Fruit fly (Drosophila melanogaster) whole organism, embryonic: ENCODE results near the gene Klp67A.

Experiments
- Blimp-1 ChIP-seq: fragments of 200-800 bp; sonication (Bioruptor generic); optimal IDR thresholded peaks from 3 replicates; lab custom pipeline; 2018; ENCODE audit warnings: missing biosample characterization, missing genetic modification characterization, mild to moderate bottlenecking, moderate library complexity, missing genetic modification reagents
- CG10267 ChIP-seq: fragments of 200-800 bp; sonication (Bioruptor generic); optimal IDR thresholded peaks from 2 replicates; lab custom pipeline; 2018; ENCODE audit warnings: missing biosample characterization, mild to moderate bottlenecking, missing genetic modification characterization, moderate library complexity
- CG10321 ChIP-seq: fragments of 200-800 bp; sonication (Bioruptor generic); IDR thresholded peaks from 2 replicates; pipeline ENCODE4 v1.3.6; 2022; ENCODE audit warnings: missing biosample characterization, missing genetic modification characterization
- CG10565 ChIP-seq: fragments of 200-800 bp; sonication (Bioruptor generic); optimal IDR thresholded peaks from 3 replicates; lab custom pipeline; 2016; ENCODE audit warnings: missing biosample characterization, mild to moderate bottlenecking, missing genetic modification characterization
- CG10979 ChIP-seq: fragments of 200-800 bp; sonication (Bioruptor generic); optimal IDR thresholded peaks from 2 replicates; lab custom pipeline; 2018; ENCODE audit warnings: missing biosample characterization, mild to moderate bottlenecking, missing genetic modification characterization, moderate library complexity
- CG13296 ChIP-seq: fragments of 200-800 bp; sonication (Bioruptor generic); optimal IDR thresholded peaks from 3 replicates; lab custom pipeline; 2018; ENCODE audit warnings: missing biosample characterization, mild to moderate bottlenecking, missing genetic modification characterization
- CG13775 ChIP-seq: fragments of 200-800 bp; sonication (Bioruptor generic); optimal IDR thresholded peaks from 3 replicates; lab custom pipeline; 2017; ENCODE audit warnings: missing biosample characterization, mild to moderate bottlenecking, missing genetic modification characterization
- CG13894 ChIP-seq: fragments of 200-800 bp; sonication (Bioruptor generic); optimal IDR thresholded peaks from 3 replicates; lab custom pipeline; 2018; ENCODE audit warnings: missing biosample characterization, mild to moderate bottlenecking, missing genetic modification characterization, moderate library complexity
- CG15514 ChIP-seq: fragments of 200-800 bp; sonication (Bioruptor generic); optimal IDR thresholded peaks from 3 replicates; lab custom pipeline; 2017; ENCODE audit warnings: missing biosample characterization, missing genetic modification characterization, mild to moderate bottlenecking, moderate library complexity, missing genetic modification reagents
- CG1603 ChIP-seq: fragments of 200-800 bp; sonication (Bioruptor generic); optimal IDR thresholded peaks from 2 replicates; lab custom pipeline; 2019; ENCODE audit warnings: missing biosample characterization, mild to moderate bottlenecking, missing genetic modification characterization, moderate library complexity
- CG1832 ChIP-seq: fragments of 200-800 bp; sonication (Bioruptor generic); optimal IDR thresholded peaks from 2 replicates; lab custom pipeline; 2017; ENCODE audit warnings: missing biosample characterization, mild to moderate bottlenecking, missing genetic modification characterization, inconsistent platforms
- CG2120 ChIP-seq: fragments of 200-800 bp; sonication (Bioruptor generic); optimal IDR thresholded peaks from 3 replicates; lab custom pipeline; 2016; ENCODE audit warnings: missing biosample characterization, missing genetic modification characterization
- CG2875 ChIP-seq: fragments of 200-800 bp; sonication (Bioruptor generic); optimal IDR thresholded peaks from 2 replicates; lab custom pipeline; 2017; ENCODE audit warnings: missing biosample characterization, mild to moderate bottlenecking, missing genetic modification characterization, missing genetic modification reagents
- CG34376 ChIP-seq: fragments of 200-800 bp; sonication (Bioruptor generic); optimal IDR thresholded peaks from 2 replicates; lab custom pipeline; 2018; ENCODE audit warnings: missing biosample characterization, mild to moderate bottlenecking, missing genetic modification characterization
- CG42726 ChIP-seq: fragments of 200-800 bp; sonication (Bioruptor generic); IDR thresholded peaks from 2 replicates; pipeline ENCODE4 v1.3.6; 2022; ENCODE audit warnings: missing biosample characterization, missing genetic modification characterization; ENCODE audit not compliant: partially characterized antibody
- CG4424 ChIP-seq: fragments of 200-800 bp; sonication (Bioruptor generic); optimal IDR thresholded peaks from 3 replicates; lab custom pipeline; 2016; ENCODE audit warnings: missing biosample characterization, missing genetic modification characterization
- CG6254 ChIP-seq: fragments of 200-800 bp; sonication (Bioruptor generic); optimal IDR thresholded peaks from 3 replicates; lab custom pipeline; 2017; ENCODE audit warnings: mild to moderate bottlenecking, missing biosample characterization, missing genetic modification reagents, missing genetic modification characterization
- CG8290 ChIP-seq, 3 experiments: fragments of 200-800 bp; sonication (Bioruptor generic); optimal IDR thresholded peaks; 2 replicates each; lab custom pipeline; 2016 to 2019; ENCODE audit warnings: missing biosample characterization in 3 of 3, missing genetic modification characterization in 3 of 3, mild to moderate bottlenecking in 2 of 3, moderate library complexity in 1 of 3
- CG9797 ChIP-seq: fragments of 200-800 bp; sonication (Bioruptor generic); optimal IDR thresholded peaks from 3 replicates; lab custom pipeline; 2018; ENCODE audit warnings: missing biosample characterization, mild to moderate bottlenecking, missing genetic modification characterization
- Chrac-16 ChIP-seq: fragments of 200-800 bp; sonication (Bioruptor generic); optimal IDR thresholded peaks from 3 replicates; lab custom pipeline; 2016; ENCODE audit warnings: missing biosample characterization, missing genetic modification characterization
- Dll ChIP-seq: fragments of 200-800 bp; sonication (Bioruptor generic); IDR thresholded peaks from 4 replicates; pipeline ENCODE4 v1.3.6; 2022; ENCODE audit warnings: missing biosample characterization, missing genetic modification characterization; ENCODE audit not compliant: partially characterized antibody
- Doc2 ChIP-seq: fragments of 200-800 bp; sonication (Bioruptor generic); IDR thresholded peaks from 2 replicates; pipeline ENCODE4 v1.3.6; 2022; ENCODE audit warnings: missing biosample characterization, missing genetic modification characterization
- Dref ChIP-seq: fragments of 200-800 bp; sonication (Bioruptor generic); IDR thresholded peaks from 2 replicates; pipeline ENCODE4 v1.3.6; 2022; ENCODE audit warnings: missing biosample characterization, missing genetic modification characterization
- H15 ChIP-seq: fragments of 200-800 bp; sonication (Bioruptor generic); IDR thresholded peaks from 3 replicates; pipeline ENCODE4 v1.3.6; 2022; ENCODE audit warnings: missing biosample characterization, missing genetic modification characterization
- HmgZ ChIP-seq: fragments of 200-800 bp; sonication (Bioruptor generic); optimal IDR thresholded peaks from 2 replicates; lab custom pipeline; 2018; ENCODE audit warnings: missing biosample characterization, mild to moderate bottlenecking, missing genetic modification characterization
- YL-1 ChIP-seq: fragments of 200-800 bp; sonication (Bioruptor generic); optimal IDR thresholded peaks from 3 replicates; lab custom pipeline; 2017; ENCODE audit warnings: missing biosample characterization, mild to moderate bottlenecking, missing genetic modification characterization
- amos ChIP-seq: fragments of 200-800 bp; sonication (Bioruptor generic); IDR thresholded peaks from 2 replicates; pipeline ENCODE4 v1.3.6; 2022; ENCODE audit warnings: missing biosample characterization, missing genetic modification characterization; ENCODE audit not compliant: partially characterized antibody
- bsh ChIP-seq, 2 experiments: fragments of 200-800 bp; sonication (Bioruptor generic); optimal IDR thresholded peaks; 2 replicates each; lab custom pipeline; 2017 to 2018; ENCODE audit warnings: mild to moderate bottlenecking in 2 of 2, missing biosample characterization in 2 of 2, missing genetic modification characterization in 2 of 2, moderate library complexity in 1 of 2
- cwo ChIP-seq: fragments of 200-800 bp; sonication (Bioruptor generic); optimal IDR thresholded peaks from 3 replicates; lab custom pipeline; 2017; ENCODE audit warnings: missing biosample characterization, missing genetic modification characterization, mild to moderate bottlenecking, moderate library complexity, missing genetic modification reagents
- ems ChIP-seq: fragments of 200-800 bp; sonication (Bioruptor generic); optimal IDR thresholded peaks from 3 replicates; lab custom pipeline; 2016; ENCODE audit warnings: missing biosample characterization, missing genetic modification characterization
- gfzf ChIP-seq: fragments of 200-800 bp; sonication (Bioruptor generic); optimal IDR thresholded peaks from 2 replicates; lab custom pipeline; 2016; ENCODE audit warnings: missing biosample characterization, mild to moderate bottlenecking, missing genetic modification characterization, moderate library complexity
- grau ChIP-seq: fragments of 200-800 bp; optimal IDR thresholded peaks from 3 replicates; lab custom pipeline; 2019; ENCODE audit warnings: missing biosample characterization, mild to moderate bottlenecking, missing genetic modification characterization, moderate library complexity
- grn ChIP-seq: fragments of 200-800 bp; sonication (Bioruptor generic); optimal IDR thresholded peaks from 3 replicates; lab custom pipeline; 2017; ENCODE audit warnings: missing biosample characterization, missing genetic modification characterization
- hb ChIP-seq: fragments of 200-800 bp; sonication (Bioruptor generic); IDR thresholded peaks from 3 replicates; pipeline ENCODE4 v1.3.6; 2022; ENCODE audit warnings: missing biosample characterization, missing genetic modification characterization; ENCODE audit not compliant: partially characterized antibody
- hbn ChIP-seq: fragments of 200-800 bp; sonication (Bioruptor generic); IDR thresholded peaks from 2 replicates; pipeline ENCODE4 v1.3.6; 2022; ENCODE audit warnings: missing biosample characterization, missing genetic modification characterization; ENCODE audit not compliant: partially characterized antibody
- lbe ChIP-seq: fragments of 200-800 bp; sonication (Bioruptor generic); optimal IDR thresholded peaks from 2 replicates; lab custom pipeline; 2016; ENCODE audit warnings: missing biosample characterization, mild to moderate bottlenecking, missing genetic modification characterization
- mam ChIP-seq: fragments of 200-800 bp; sonication (Bioruptor generic); optimal IDR thresholded peaks from 3 replicates; lab custom pipeline; 2016; ENCODE audit warnings: missing biosample characterization, missing genetic modification characterization
- mirr ChIP-seq: fragments of 200-800 bp; sonication (Bioruptor generic); optimal IDR thresholded peaks from 3 replicates; lab custom pipeline; 2018; ENCODE audit warnings: missing biosample characterization, mild to moderate bottlenecking, missing genetic modification characterization
- nmo ChIP-seq: fragments of 200-800 bp; sonication (Bioruptor generic); optimal IDR thresholded peaks from 2 replicates; lab custom pipeline; 2018; ENCODE audit warnings: missing biosample characterization, mild to moderate bottlenecking, missing genetic modification characterization, moderate library complexity
- row ChIP-seq: fragments of 200-800 bp; sonication (Bioruptor generic); IDR thresholded peaks from 3 replicates; pipeline ENCODE4 v1.3.6; 2022; ENCODE audit warnings: missing biosample characterization, missing genetic modification characterization
- sens ChIP-seq: fragments of 200-800 bp; sonication (Bioruptor generic); peaks from one replicate; lab custom pipeline; 2016; ENCODE audit warnings: missing biosample characterization, missing genetic modification characterization
- sr ChIP-seq: fragments of 200-800 bp; sonication (Bioruptor generic); IDR thresholded peaks from 3 replicates; pipeline ENCODE4 v1.3.6; 2022; ENCODE audit warnings: missing biosample characterization, missing genetic modification characterization
- stc ChIP-seq: fragments of 200-800 bp; sonication (Bioruptor generic); IDR thresholded peaks from 2 replicates; pipeline ENCODE4 v1.3.6; 2022; ENCODE audit warnings: missing biosample characterization, missing genetic modification characterization
- sug ChIP-seq: fragments of 200-800 bp; optimal IDR thresholded peaks from 2 replicates; lab custom pipeline; 2019; ENCODE audit warnings: missing biosample characterization, mild to moderate bottlenecking, missing genetic modification characterization, moderate library complexity
- twi ChIP-seq: fragments of 200-800 bp; optimal IDR thresholded peaks from 2 replicates; lab custom pipeline; 2019; ENCODE audit warnings: missing biosample characterization, mild to moderate bottlenecking, missing genetic modification characterization, moderate library complexity
- vvl ChIP-seq: fragments of 200-800 bp; sonication (Bioruptor generic); IDR thresholded peaks from 2 replicates; pipeline ENCODE4 v1.3.6; 2022; ENCODE audit warnings: missing biosample characterization, missing genetic modification characterization
- zf30C ChIP-seq: fragments of 200-800 bp; sonication (Bioruptor generic); optimal IDR thresholded peaks from 3 replicates; lab custom pipeline; 2018; ENCODE audit warnings: missing biosample characterization, mild to moderate bottlenecking, missing genetic modification characterization

The Klp67A gene

dm6 chr3L:9361894-9362293, 5.0 kb downstream of the Klp67A start, which contains the start of gene CG34456:
Gene CG34456 (plus strand): TSS chr3L:9362108.
- TF ChIP-seq CG1832 (GFP tag; lab: Kevin White, UChicago): no peak
- peak; percentile 9 for TF ChIP-seq sug
- peak; percentile 2 for TF ChIP-seq CG13894 (tag; lab: Kevin White, UChicago)
- TF ChIP-seq Dref (GFP tag; lab: Robert Waterston, UW): no peak
- TF ChIP-seq CG13296 (GFP tag; lab: Kevin White, UChicago): peak; percentile 26
- TF ChIP-seq CG34376: peak; percentile 25

- TF ChIP-seq ems (GFP tag; lab: Kevin White, UChicago) (no peak), Chrac-16 (no peak), lbe (GFP tag; lab: Kevin White, UChicago) (peak; percentile 5), CG4424 (no peak), amos (0 out of 2 replicates have a peak, but pooled peaks have one; percentile 24), CG2120 (GFP tag; lab: Kevin White, UChicago) (peak; percentile 30), row (peak; percentile 48; the same call in 2 of the 3 replicates), hb (GFP tag; lab: Robert Waterston, UW) (no peak), CG9797 (peak; percentile 49), mam (GFP tag; lab: Kevin White, UChicago) (peak; percentile 10), zf30C (GFP tag; lab: Kevin White, UChicago) (no peak), YL-1 (GFP tag; lab: Kevin White, UChicago) (peak; percentile 29), gfzf (GFP tag; lab: Kevin White, UChicago) (peak; percentile 63), CG10565 (GFP tag; lab: Kevin White, UChicago) (no peak), vvl (peak; percentile 46), stc (GFP tag; lab: Robert Waterston, UW) (no peak; the same call in 1 of the 2 replicates), CG2875 (GFP tag; lab: Kevin White, UChicago) (no peak), CG8290 (GFP tag; optimal IDR thresholded peaks at IDR 0.05; lab: Kevin White, UChicago) (no peak), CG8290 (tag; optimal IDR thresholded peaks at IDR 0.05; lab: Kevin White, UChicago) (peak in 1 of 2 experiments; percentile 67), grn (GFP tag; lab: Kevin White, UChicago) (peak; percentile 71), nmo (GFP tag; lab: Kevin White, UChicago) (no peak), H15 (GFP tag; lab: Robert Waterston, UW) (no peak), CG1603 (tag; lab: Kevin White, UChicago) (peak; percentile 49), CG42726 (GFP tag; lab: Robert Waterston, UW) (no peak), CG13775 (GFP tag; lab: Kevin White, UChicago) (no peak), CG10979 (tag; lab: Kevin White, UChicago) (no peak), sens (peak; percentile 58), CG15514 (GFP tag; lab: Kevin White, UChicago) (peak; percentile 92), CG6254 (peak; percentile 15), Dll (GFP tag; lab: Robert Waterston, UW) (0 out of 4 replicates have a peak, but pooled peaks have one; percentile 40), mirr (GFP tag; lab: Kevin White, UChicago) (peak; percentile 96), grau (tag; lab: Kevin White, UChicago) (no peak), CG10321 (GFP tag; lab: Robert Waterston, UW) (no peak), hbn (GFP tag; lab: Robert Waterston, UW) (0 out of 2 replicates have a peak, but pooled peaks have one; percentile 22), twi (tag; lab: Kevin White, UChicago) (peak; percentile 40), Doc2 (no peak), bsh (GFP tag; optimal IDR thresholded peaks at IDR 0.05; lab: Kevin White, UChicago) (no peak), HmgZ (peak; percentile 53), cwo (GFP tag; lab: Kevin White, UChicago) (peak; percentile 25), sr (no peak), Blimp-1 (GFP tag; lab: Kevin White, UChicago) (no peak), CG10267 (no peak)
Observed at dm6 chr3L:9360217-9360692, 6.6 kb downstream of the Klp67A start, which contains the start of gene Pdxk. Gene Pdxk (plus strand): TSS chr3L:9360316.
